Worm (Caenorhabditis elegans): ENCODE results near the gene str-136.

Gene str-136

ce11 chrV:8300935-8301535 is 22.3 kb upstream of the str-136 start, which contains the start of gene W02D7.6:
Gene W02D7.6, minus strand, starts transcription at chrV:8301507.
- TF ChIP-seq F13H6.1 (tag; optimal IDR thresholded peaks at IDR 0.05) = no peak
- no peak for TF ChIP-seq elt-1 (tag; optimal IDR thresholded peaks at IDR 0.05)
- TF ChIP-seq ztf-4 (tag; optimal IDR thresholded peaks at IDR 0.05) = no peak
- peak; percentile 46 for TF ChIP-seq C34F6.9 (tag; optimal IDR thresholded peaks at IDR 0.05)
- TF ChIP-seq zag-1 (tag; optimal IDR thresholded peaks at IDR 0.05) = no peak
- no peak for TF ChIP-seq Y55F3AM.14 (GFP tag; optimal IDR thresholded peaks at IDR 0.05)
- peak; percentile 62 for TF ChIP-seq crh-2 (tag; optimal IDR thresholded peaks at IDR 0.05)
- peak; percentile 23 for TF ChIP-seq sma-9 (GFP tag; optimal IDR thresholded peaks at IDR 0.05)
- no peak for TF ChIP-seq sma-9 (tag; optimal IDR thresholded peaks at IDR 0.05)
- no peak for TF ChIP-seq ztf-11 (tag; optimal IDR thresholded peaks at IDR 0.05)
- TF ChIP-seq unc-39 (tag; optimal IDR thresholded peaks at IDR 0.05) = no peak
- no peak for TF ChIP-seq alr-1 (tag; optimal IDR thresholded peaks at IDR 0.05)
- TF ChIP-seq unc-55 (GFP tag; optimal IDR thresholded peaks at IDR 0.05) = no peak
- TF ChIP-seq nhr-12 (tag; optimal IDR thresholded peaks at IDR 0.05) = no peak
- TF ChIP-seq nhr-11 (tag; optimal IDR thresholded peaks at IDR 0.05) = no peak
- TF ChIP-seq unc-62 (GFP tag; optimal IDR thresholded peaks at IDR 0.05) = no peak
- TF ChIP-seq peb-1 (tag; optimal IDR thresholded peaks at IDR 0.05) = no peak
- no peak for TF ChIP-seq nhr-237 (tag; optimal IDR thresholded peaks at IDR 0.05)
- no peak for TF ChIP-seq nhr-21 (tag; optimal IDR thresholded peaks at IDR 0.05)
- TF ChIP-seq sem-4 (tag; optimal IDR thresholded peaks at IDR 0.05) = peak; percentile 13
- TF ChIP-seq lsy-2 (tag; optimal IDR thresholded peaks at IDR 0.05) = peak in 1 of 2 experiments; percentile 19
- no peak for TF ChIP-seq elt-3 (tag; optimal IDR thresholded peaks at IDR 0.05)
- TF ChIP-seq nhr-77 (tag; optimal IDR thresholded peaks at IDR 0.05) = no peak
- no peak for TF ChIP-seq nhr-23 (tag; optimal IDR thresholded peaks at IDR 0.05)
- no peak for TF ChIP-seq snpc-4 (tag; optimal IDR thresholded peaks at IDR 0.05)
- no peak for TF ChIP-seq R02D3.7 (tag; optimal IDR thresholded peaks at IDR 0.05)
- no peak for TF ChIP-seq gmeb-1 (tag; optimal IDR thresholded peaks at IDR 0.05)
- no peak for TF ChIP-seq mab-5 (tag; optimal IDR thresholded peaks at IDR 0.05)
- TF ChIP-seq lin-11 (tag; optimal IDR thresholded peaks at IDR 0.05) = no peak
- TF ChIP-seq ceh-82 (tag; optimal IDR thresholded peaks at IDR 0.05) = no peak
- TF ChIP-seq lin-39 (tag; optimal IDR thresholded peaks at IDR 0.05) = no peak
- peak; percentile 48 for TF ChIP-seq nhr-129 (tag; optimal IDR thresholded peaks at IDR 0.05)

- no peak for TF ChIP-seq gmeb-1 (tag; optimal IDR thresholded peaks at IDR 0.05)
- no peak for TF ChIP-seq F13H6.1 (tag; optimal IDR thresholded peaks at IDR 0.05)
- no peak for TF ChIP-seq dmd-4 (tag; optimal IDR thresholded peaks at IDR 0.05)
- TF ChIP-seq nhr-11 (tag; optimal IDR thresholded peaks at IDR 0.05) = no peak
- TF ChIP-seq nhr-237 (tag; optimal IDR thresholded peaks at IDR 0.05) = no peak
- no peak for TF ChIP-seq Y55F3AM.14 (GFP tag; optimal IDR thresholded peaks at IDR 0.05)
- TF ChIP-seq nhr-21 (tag; optimal IDR thresholded peaks at IDR 0.05) = no peak
- no peak for TF ChIP-seq zag-1 (tag; optimal IDR thresholded peaks at IDR 0.05)
- TF ChIP-seq fos-1 (tag; optimal IDR thresholded peaks at IDR 0.05) = no peak
- TF ChIP-seq blmp-1 (tag; optimal IDR thresholded peaks at IDR 0.05; ENCODE audit: insufficient read depth) = no peak
- TF ChIP-seq mbf-1 (tag; optimal IDR thresholded peaks at IDR 0.05) = no peak
- TF ChIP-seq nhr-6 (tag; optimal IDR thresholded peaks at IDR 0.05) = no peak
- no peak for TF ChIP-seq nhr-23 (tag; optimal IDR thresholded peaks at IDR 0.05)
- TF ChIP-seq R02D3.7 (tag; optimal IDR thresholded peaks at IDR 0.05) = no peak
- no peak for TF ChIP-seq egl-27 (tag; optimal IDR thresholded peaks at IDR 0.05)
- TF ChIP-seq elt-1 (tag; optimal IDR thresholded peaks at IDR 0.05) = no peak
- no peak for TF ChIP-seq ztf-1 (GFP tag; conservative IDR thresholded peaks at IDR 0.05)
These were observed 20.6 kb upstream of the str-136 start, which contains the start of gene W02D7.5 for ce11 chrV:8299191-8299854. Gene W02D7.5, minus strand, starts transcription at chrV:8299241.

ce11 chrV:8297504-8297903 is 18.8 kb upstream of the str-136 start, which contains the start of gene W02D7.4:
Gene W02D7.4, minus strand, starts transcription at chrV:8297604.
- TF ChIP-seq nhr-237 (tag; optimal IDR thresholded peaks at IDR 0.05) (no peak), R02D3.7 (tag; optimal IDR thresholded peaks at IDR 0.05) (no peak), peb-1 (tag; optimal IDR thresholded peaks at IDR 0.05) (no peak), nhr-23 (tag; optimal IDR thresholded peaks at IDR 0.05) (no peak), elt-3 (tag; optimal IDR thresholded peaks at IDR 0.05) (no peak), ztf-1 (GFP tag; conservative IDR thresholded peaks at IDR 0.05) (no peak), nhr-129 (tag; optimal IDR thresholded peaks at IDR 0.05) (no peak), dmd-4 (tag; optimal IDR thresholded peaks at IDR 0.05) (no peak), nhr-77 (tag; optimal IDR thresholded peaks at IDR 0.05) (no peak), crh-2 (tag; optimal IDR thresholded peaks at IDR 0.05) (no peak), sma-3 (GFP tag; optimal IDR thresholded peaks at IDR 0.05) (no peak), ceh-16 (tag; optimal IDR thresholded peaks at IDR 0.05) (no peak), unc-62 (GFP tag; optimal IDR thresholded peaks at IDR 0.05) (no peak), nhr-25 (tag; optimal IDR thresholded peaks at IDR 0.05) (no peak), skn-1 (tag; optimal IDR thresholded peaks at IDR 0.05) (no peak)

All from whole organism, L2 larva.